Fruit fly (Drosophila melanogaster) whole organism, embryonic: ENCODE data around the gene CG5265.

ENCODE experiments used
- Blimp-1 ChIP-seq: fragments of 200-800 bp; sonication (Bioruptor generic); optimal IDR thresholded peaks from 3 replicates; lab custom pipeline; 2018; ENCODE audit warnings: missing biosample characterization, missing genetic modification characterization, mild to moderate bottlenecking, moderate library complexity, missing genetic modification reagents
- CG12942 ChIP-seq: fragments of 200-800 bp; sonication (Bioruptor generic); optimal IDR thresholded peaks from 3 replicates; lab custom pipeline; 2016; ENCODE audit warnings: missing biosample characterization, missing genetic modification characterization
- CG16779 ChIP-seq: fragments of 200-800 bp; sonication (Bioruptor generic); IDR thresholded peaks from 2 replicates; pipeline ENCODE4 v1.3.6; 2022; ENCODE audit warnings: missing biosample characterization, missing genetic modification characterization
- CG3847 ChIP-seq: fragments of 200-800 bp; sonication (Bioruptor generic); IDR thresholded peaks from 2 replicates; pipeline ENCODE4 v1.3.6; 2022; ENCODE audit warnings: missing biosample characterization, missing genetic modification characterization
- Dip3 ChIP-seq: fragments of 200-800 bp; sonication (Bioruptor generic); optimal IDR thresholded peaks from 3 replicates; lab custom pipeline; 2016; ENCODE audit warnings: missing biosample characterization, missing genetic modification characterization
- btn ChIP-seq: fragments of 200-800 bp; sonication (Bioruptor generic); optimal IDR thresholded peaks from 2 replicates; lab custom pipeline; 2016; ENCODE audit warnings: missing biosample characterization, missing genetic modification characterization
- eve ChIP-seq, 2 experiments: fragments of >200 bp; optimal IDR thresholded peaks; 2 replicates each; lab custom pipeline; 2017; ENCODE audit warnings: missing biosample characterization in 2 of 2, missing genetic modification characterization in 2 of 2
- kay ChIP-seq: fragments of 200-800 bp; sonication (Bioruptor generic); optimal IDR thresholded peaks from 2 replicates; lab custom pipeline; 2016; ENCODE audit warnings: missing biosample characterization, missing genetic modification characterization
- luna ChIP-seq: fragments of 200-800 bp; sonication (Bioruptor generic); optimal IDR thresholded peaks from 2 replicates; lab custom pipeline; 2016; ENCODE audit warnings: missing biosample characterization, missing genetic modification characterization
- sisA ChIP-seq: fragments of 200-800 bp; sonication (Bioruptor generic); IDR thresholded peaks from 2 replicates; pipeline ENCODE4 v1.3.6; 2022; ENCODE audit warnings: missing biosample characterization, missing genetic modification characterization

- TF ChIP-seq kay (GFP tag; lab: Kevin White, UChicago) (no peak), CG12942 (GFP tag; lab: Kevin White, UChicago) (no peak), eve (GFP tag; optimal IDR thresholded peaks at IDR 0.05; lab: Kevin White, UChicago) (no peak), btn (GFP tag; lab: Kevin White, UChicago) (no peak), sisA (GFP tag; lab: Robert Waterston, UW) (no peak), CG16779 (GFP tag; lab: Robert Waterston, UW) (no peak), luna (GFP tag; lab: Kevin White, UChicago) (no peak), Dip3 (no peak), Blimp-1 (no peak), CG3847 (GFP tag; lab: Robert Waterston, UW) (no peak)
Measured at dm6 chr3R:17125339-17126044, 13.3 kb upstream of the CG5265 start, which contains the start of gene cher.
